Fruit fly (Drosophila melanogaster) whole organism, embryonic: ENCODE results near the gene CG1640.

ENCODE experiments used
- Abd-B ChIP-seq: fragments of 200-800 bp; sonication (Bioruptor generic); optimal IDR thresholded peaks from 2 replicates; lab custom pipeline; 2018; ENCODE audit warnings: missing biosample characterization, mild to moderate bottlenecking, missing genetic modification characterization, moderate library complexity
- Adf1 ChIP-seq: fragments of 200-800 bp; sonication (Bioruptor generic); IDR thresholded peaks from 2 replicates; pipeline ENCODE4 v1.3.6; 2022; ENCODE audit warnings: missing biosample characterization, missing genetic modification characterization
- Atf-2 ChIP-seq: fragments of 200-800 bp; sonication (Bioruptor generic); optimal IDR thresholded peaks from 2 replicates; lab custom pipeline; 2016; ENCODE audit warnings: missing biosample characterization, missing genetic modification characterization
- Bdp1 ChIP-seq: fragments of 200-800 bp; sonication (Bioruptor generic); optimal IDR thresholded peaks from 3 replicates; lab custom pipeline; 2016; ENCODE audit warnings: missing biosample characterization, missing genetic modification characterization
- BtbVII ChIP-seq: fragments of 200-800 bp; sonication (Bioruptor generic); optimal IDR thresholded peaks from 3 replicates; lab custom pipeline; 2017; ENCODE audit warnings: missing biosample characterization, mild to moderate bottlenecking, missing genetic modification characterization
- CG10366 ChIP-seq: fragments of 200-800 bp; sonication (Bioruptor generic); IDR thresholded peaks from 2 replicates; pipeline ENCODE4 v1.3.6; 2022; ENCODE audit warnings: missing biosample characterization, missing genetic modification characterization
- CG11247 ChIP-seq: fragments of 200-800 bp; sonication (Bioruptor generic); IDR thresholded peaks from 2 replicates; pipeline ENCODE4 v1.3.6; 2022; ENCODE audit warnings: missing biosample characterization, missing genetic modification characterization
- CG11504 ChIP-seq: fragments of 200-800 bp; sonication (Bioruptor generic); optimal IDR thresholded peaks from 3 replicates; lab custom pipeline; 2019; ENCODE audit warnings: missing biosample characterization, mild to moderate bottlenecking, missing genetic modification characterization, moderate library complexity
- CG13287 ChIP-seq: fragments of 200-800 bp; sonication (Bioruptor generic); IDR thresholded peaks from 2 replicates; pipeline ENCODE4 v1.3.6; 2022; ENCODE audit warnings: missing biosample characterization, missing genetic modification characterization; ENCODE audit not compliant: partially characterized antibody
- CG14860 ChIP-seq: fragments of 200-800 bp; sonication (Bioruptor generic); IDR thresholded peaks from 3 replicates; pipeline ENCODE4 v1.3.6; 2022; ENCODE audit warnings: missing biosample characterization, missing genetic modification characterization; ENCODE audit not compliant: partially characterized antibody
- CG17385 ChIP-seq: fragments of 200-800 bp; sonication (Bioruptor generic); optimal IDR thresholded peaks from 3 replicates; lab custom pipeline; 2018; ENCODE audit warnings: missing biosample characterization, mild to moderate bottlenecking, missing genetic modification characterization
- CG2129 ChIP-seq: fragments of 200-800 bp; sonication (Bioruptor generic); IDR thresholded peaks from 2 replicates; pipeline ENCODE4 v1.3.6; 2022; ENCODE audit warnings: missing biosample characterization, missing genetic modification characterization; ENCODE audit not compliant: partially characterized antibody
- CG30431 ChIP-seq: fragments of 200-800 bp; sonication (Bioruptor generic); optimal IDR thresholded peaks from 2 replicates; lab custom pipeline; 2017; ENCODE audit warnings: missing biosample characterization, missing genetic modification characterization
- CG31365 ChIP-seq: fragments of 200-800 bp; sonication (Bioruptor generic); optimal IDR thresholded peaks from 2 replicates; lab custom pipeline; 2018; ENCODE audit warnings: missing biosample characterization, mild to moderate bottlenecking, missing genetic modification characterization
- CG4617 ChIP-seq: fragments of 200-800 bp; sonication (Bioruptor generic); optimal IDR thresholded peaks from 3 replicates; lab custom pipeline; 2016; ENCODE audit warnings: missing biosample characterization, missing genetic modification characterization, borderline replicate concordance
- CG4854 ChIP-seq: fragments of 200-800 bp; sonication (Bioruptor generic); optimal IDR thresholded peaks from 2 replicates; lab custom pipeline; 2016; ENCODE audit warnings: missing biosample characterization, missing genetic modification characterization, inconsistent platforms
- Dip2 ChIP-seq: fragments of 200-800 bp; sonication (Bioruptor generic); IDR thresholded peaks from 2 replicates; pipeline ENCODE4 v1.3.6; 2022; ENCODE audit warnings: missing biosample characterization, missing genetic modification characterization
- ERR ChIP-seq: fragments of 200-800 bp; sonication (Bioruptor generic); optimal IDR thresholded peaks from 2 replicates; lab custom pipeline; 2016; ENCODE audit warnings: missing biosample characterization, missing genetic modification characterization
- Ets65A ChIP-seq: fragments of 200-800 bp; sonication (Bioruptor generic); peaks from one replicate; lab custom pipeline; 2016; ENCODE audit warnings: missing biosample characterization, missing genetic modification characterization
- Ets97D ChIP-seq: fragments of 200-800 bp; sonication (Bioruptor generic); optimal IDR thresholded peaks from 3 replicates; lab custom pipeline; 2016; ENCODE audit warnings: missing biosample characterization, missing genetic modification characterization
- GATAe ChIP-seq: fragments of 200-800 bp; sonication (Bioruptor generic); conservative IDR thresholded peaks from 2 replicates; pipeline ENCODE4 v1.3.6; 2022; ENCODE audit warnings: missing biosample characterization, missing genetic modification characterization
- Hmr ChIP-seq: fragments of 200-800 bp; sonication (Bioruptor generic); optimal IDR thresholded peaks from 3 replicates; lab custom pipeline; 2017; ENCODE audit warnings: mild to moderate bottlenecking, missing biosample characterization, missing genetic modification reagents, missing genetic modification characterization
- Jarid2 ChIP-seq: fragments of 200-800 bp; sonication (Bioruptor generic); optimal IDR thresholded peaks from 3 replicates; lab custom pipeline; 2017; ENCODE audit warnings: mild to moderate bottlenecking, missing biosample characterization, missing genetic modification reagents, missing genetic modification characterization
- Kr ChIP-seq: fragments of 200-800 bp; sonication (Bioruptor generic); optimal IDR thresholded peaks from 2 replicates; lab custom pipeline; 2017; ENCODE audit warnings: missing biosample characterization, mild to moderate bottlenecking, missing genetic modification characterization
- Max ChIP-seq: fragments of 200-800 bp; sonication (Bioruptor generic); optimal IDR thresholded peaks from 2 replicates; lab custom pipeline; 2016; ENCODE audit warnings: missing biosample characterization, mild to moderate bottlenecking, missing genetic modification characterization
- az2 ChIP-seq: fragments of 200-800 bp; sonication (Bioruptor generic); optimal IDR thresholded peaks from 3 replicates; lab custom pipeline; 2016; ENCODE audit warnings: missing biosample characterization, missing genetic modification characterization
- bab2 ChIP-seq: fragments of 200-800 bp; sonication (Bioruptor generic); optimal IDR thresholded peaks from 2 replicates; lab custom pipeline; 2016; ENCODE audit warnings: missing biosample characterization, missing genetic modification characterization
- cwo ChIP-seq: fragments of 200-800 bp; sonication (Bioruptor generic); optimal IDR thresholded peaks from 3 replicates; lab custom pipeline; 2017; ENCODE audit warnings: missing biosample characterization, missing genetic modification characterization, mild to moderate bottlenecking, moderate library complexity, missing genetic modification reagents
- disco-r ChIP-seq: fragments of 200-800 bp; sonication (Bioruptor generic); optimal IDR thresholded peaks from 2 replicates; lab custom pipeline; 2016; ENCODE audit warnings: missing biosample characterization, missing genetic modification characterization
- dysf ChIP-seq: fragments of 200-800 bp; sonication (Bioruptor generic); IDR thresholded peaks from 3 replicates; pipeline ENCODE4 v1.3.6; 2022; ENCODE audit warnings: missing biosample characterization, missing genetic modification characterization
- fd96Cb ChIP-seq: fragments of 200-800 bp; sonication (Bioruptor generic); optimal IDR thresholded peaks from 2 replicates; lab custom pipeline; 2018; ENCODE audit warnings: missing biosample characterization, mild to moderate bottlenecking, missing genetic modification characterization, moderate library complexity
- gcm2 ChIP-seq: fragments of 200-800 bp; sonication (Bioruptor generic); optimal IDR thresholded peaks from 2 replicates; lab custom pipeline; 2016; ENCODE audit warnings: missing biosample characterization, missing genetic modification characterization
- gem ChIP-seq: fragments of 200-800 bp; sonication (Bioruptor generic); optimal IDR thresholded peaks from 2 replicates; lab custom pipeline; 2019; ENCODE audit warnings: missing biosample characterization, mild to moderate bottlenecking, missing genetic modification characterization, moderate library complexity
- nmo ChIP-seq: fragments of 200-800 bp; sonication (Bioruptor generic); optimal IDR thresholded peaks from 2 replicates; lab custom pipeline; 2018; ENCODE audit warnings: missing biosample characterization, mild to moderate bottlenecking, missing genetic modification characterization, moderate library complexity
- pfk ChIP-seq: fragments of 200-800 bp; sonication (Bioruptor generic); optimal IDR thresholded peaks from 2 replicates; lab custom pipeline; 2018; ENCODE audit warnings: missing biosample characterization, mild to moderate bottlenecking, missing genetic modification characterization, moderate library complexity
- pho ChIP-seq: fragments of 200-800 bp; sonication (Bioruptor generic); optimal IDR thresholded peaks from 2 replicates; lab custom pipeline; 2016; ENCODE audit warnings: missing biosample characterization, missing genetic modification characterization
- phol ChIP-seq: fragments of 200-800 bp; sonication (Bioruptor generic); optimal IDR thresholded peaks from 3 replicates; lab custom pipeline; 2018; ENCODE audit warnings: missing biosample characterization, mild to moderate bottlenecking, missing genetic modification characterization, moderate library complexity
- pita ChIP-seq: fragments of 200-800 bp; sonication (Bioruptor generic); optimal IDR thresholded peaks from 2 replicates; lab custom pipeline; 2017; ENCODE audit warnings: missing biosample characterization, mild to moderate bottlenecking, missing genetic modification characterization
- scrt ChIP-seq: fragments of 200-800 bp; sonication (Bioruptor generic); optimal IDR thresholded peaks from 2 replicates; lab custom pipeline; 2018; ENCODE audit warnings: missing biosample characterization, mild to moderate bottlenecking, missing genetic modification characterization, moderate library complexity
- stc ChIP-seq: fragments of 200-800 bp; sonication (Bioruptor generic); IDR thresholded peaks from 2 replicates; pipeline ENCODE4 v1.3.6; 2022; ENCODE audit warnings: missing biosample characterization, missing genetic modification characterization
- sug ChIP-seq: fragments of 200-800 bp; optimal IDR thresholded peaks from 2 replicates; lab custom pipeline; 2019; ENCODE audit warnings: missing biosample characterization, mild to moderate bottlenecking, missing genetic modification characterization, moderate library complexity
- tgo ChIP-seq: fragments of 200-800 bp; sonication (Bioruptor generic); IDR thresholded peaks from 3 replicates; pipeline ENCODE4 v1.3.6; 2022; ENCODE audit warnings: missing biosample characterization, missing genetic modification characterization
- tio ChIP-seq: fragments of 200-800 bp; sonication (Bioruptor generic); optimal IDR thresholded peaks from 2 replicates; lab custom pipeline; 2017; ENCODE audit warnings: missing biosample characterization, missing genetic modification characterization, inconsistent platforms
- trh ChIP-seq: fragments of 200-800 bp; sonication (Bioruptor generic); optimal IDR thresholded peaks from 2 replicates; lab custom pipeline; 2016; ENCODE audit warnings: missing biosample characterization, missing genetic modification characterization
- ttk ChIP-seq: fragments of 200-800 bp; sonication (Bioruptor generic); IDR thresholded peaks from 2 replicates; pipeline ENCODE4 v2.1.2; 2022; ENCODE audit warnings: missing biosample characterization, missing genetic modification characterization
- twi ChIP-seq: fragments of 200-800 bp; optimal IDR thresholded peaks from 2 replicates; lab custom pipeline; 2019; ENCODE audit warnings: missing biosample characterization, mild to moderate bottlenecking, missing genetic modification characterization, moderate library complexity
- tx ChIP-seq: fragments of 200-800 bp; sonication (Bioruptor generic); optimal IDR thresholded peaks from 2 replicates; lab custom pipeline; 2016; ENCODE audit warnings: missing biosample characterization, missing genetic modification characterization
- yki ChIP-seq: fragments of >200 bp; optimal IDR thresholded peaks from 3 replicates; lab custom pipeline; 2018
- zf30C ChIP-seq: fragments of 200-800 bp; sonication (Bioruptor generic); optimal IDR thresholded peaks from 3 replicates; lab custom pipeline; 2018; ENCODE audit warnings: missing biosample characterization, mild to moderate bottlenecking, missing genetic modification characterization

The CG1640 gene

dm6 chrX:13403962-13404830, 33.8 kb downstream of the CG1640 start, which contains the start of gene GstT4 (continued):
- TF ChIP-seq nmo: peak; percentile 70
- no peak for TF ChIP-seq cwo (GFP tag; lab: Kevin White, UChicago)
- no peak for TF ChIP-seq yki (lab: Kevin White, UChicago)
- TF ChIP-seq zf30C (GFP tag; lab: Kevin White, UChicago): no peak
- TF ChIP-seq scrt (GFP tag; lab: Kevin White, UChicago): peak; percentile 1
- TF ChIP-seq CG4617 (GFP tag; lab: Kevin White, UChicago): no peak
- TF ChIP-seq GATAe (GFP tag; lab: Robert Waterston, UW): no peak
- TF ChIP-seq CG10366: peak; percentile 63
- TF ChIP-seq bab2 (GFP tag; lab: Kevin White, UChicago): peak; percentile 0
- TF ChIP-seq stc (GFP tag; lab: Robert Waterston, UW): peak; percentile 46; the same call in 1 of the 2 replicates
- no peak for TF ChIP-seq Bdp1
- no peak for TF ChIP-seq CG4854
- peak; percentile 64 for TF ChIP-seq CG11504 (tag; lab: Kevin White, UChicago)
- TF ChIP-seq ttk: peak; percentile 9; the same call in 1 of the 2 replicates
- peak; percentile 48 for TF ChIP-seq phol (tag; lab: Kevin White, UChicago)
- peak; percentile 84 for TF ChIP-seq Ets65A (GFP tag; lab: Kevin White, UChicago)
- TF ChIP-seq CG11247 (GFP tag; lab: Robert Waterston, UW): peak; percentile 50
- TF ChIP-seq dysf (GFP tag; lab: Robert Waterston, UW): peak; percentile 59; the same call in 2 of the 3 replicates
- TF ChIP-seq az2: peak; percentile 39
- TF ChIP-seq disco-r (GFP tag; lab: Kevin White, UChicago): peak; percentile 3
- no peak for TF ChIP-seq CG14860 (GFP tag; lab: Robert Waterston, UW)
- TF ChIP-seq Hmr: peak; percentile 23
- peak; percentile 49 for TF ChIP-seq ERR
- peak; percentile 58 for TF ChIP-seq pho (GFP tag; lab: Kevin White, UChicago)
- TF ChIP-seq Ets97D: peak; percentile 11
- no peak for TF ChIP-seq pfk (GFP tag; lab: Kevin White, UChicago)
- no peak for TF ChIP-seq sug
- TF ChIP-seq Dip2 (GFP tag; lab: Robert Waterston, UW): no peak
- peak; percentile 52 for TF ChIP-seq gem (tag; lab: Kevin White, UChicago)
- no peak for TF ChIP-seq fd96Cb (tag; lab: Kevin White, UChicago)
- TF ChIP-seq BtbVII (GFP tag; lab: Kevin White, UChicago): peak; percentile 1
- peak; percentile 25 for TF ChIP-seq CG17385
- peak; percentile 50 for TF ChIP-seq Atf-2 (GFP tag; lab: Kevin White, UChicago)
- TF ChIP-seq Max (GFP tag; lab: Kevin White, UChicago): no peak
- peak; percentile 44; the same call in 2 of the 3 replicates for TF ChIP-seq tgo (GFP tag; lab: Robert Waterston, UW)
- TF ChIP-seq tio (GFP tag; lab: Kevin White, UChicago): peak; percentile 66
- TF ChIP-seq tx (GFP tag; lab: Kevin White, UChicago): peak; percentile 45
- no peak for TF ChIP-seq pita (GFP tag; lab: Kevin White, UChicago)
- TF ChIP-seq Jarid2 (GFP tag; lab: Kevin White, UChicago): peak; percentile 66
- TF ChIP-seq Adf1 (GFP tag; lab: Robert Waterston, UW): peak; percentile 96
- TF ChIP-seq trh (GFP tag; lab: Kevin White, UChicago): no peak
- TF ChIP-seq CG13287 (GFP tag; lab: Robert Waterston, UW): no peak
- no peak for TF ChIP-seq CG2129 (GFP tag; lab: Robert Waterston, UW)
- TF ChIP-seq CG31365: no peak
- no peak for TF ChIP-seq Kr (GFP tag; lab: Kevin White, UChicago)
- no peak for TF ChIP-seq gcm2 (GFP tag; lab: Kevin White, UChicago)
- TF ChIP-seq CG30431 (GFP tag; lab: Kevin White, UChicago): peak; percentile 3
- peak; percentile 19 for TF ChIP-seq twi
- peak; percentile 43 for TF ChIP-seq Abd-B (GFP tag; lab: Kevin White, UChicago)
